Fruit fly (Drosophila melanogaster): Measurements from ENCODE around the gene Drp1.

dm6 chr2L:2591569-2591968 is 6.3 kb upstream of the Drp1 start, which contains the start of gene CG15394:
- TF ChIP-seq Hr96 (GFP tag; optimal IDR thresholded peaks at IDR 0.05): no peak
- no peak for TF ChIP-seq CG11617 (GFP tag; optimal IDR thresholded peaks at IDR 0.05)

Data from whole organism, adult.